Worm (Caenorhabditis elegans) whole organism, early embryonic: ENCODE data around the gene EEED8.3.

Experiments used
- B0310.2 ChIP-seq: sonication (generic microtip); optimal IDR thresholded peaks from 2 replicates; lab custom pipeline; 2016; ENCODE audit warnings: mild to moderate bottlenecking, missing genetic modification characterization, missing compliant biosample characterization
- F13C5.2 ChIP-seq: sonication (generic microtip); optimal IDR thresholded peaks from 2 replicates; lab custom pipeline; 2017; ENCODE audit warnings: mild to moderate bottlenecking, missing genetic modification characterization, inconsistent platforms, missing compliant biosample characterization
- aly-1 ChIP-seq: sonication (generic microtip); optimal IDR thresholded peaks from 2 replicates; lab custom pipeline; 2016; ENCODE audit warnings: missing genetic modification characterization, missing compliant biosample characterization
- ama-1 ChIP-seq: fragments of 150-350 bp; optimal IDR thresholded peaks from 2 replicates; lab custom pipeline; 2014
- ceh-13 ChIP-seq: fragments of 200-800 bp; sonication (Bioruptor generic); optimal IDR thresholded peaks from 2 replicates; lab custom pipeline; 2018; ENCODE audit warnings: mild to moderate bottlenecking, missing genetic modification characterization, missing compliant biosample characterization
- ceh-36 ChIP-seq: sonication (generic microtip); optimal IDR thresholded peaks from 2 replicates; lab custom pipeline; 2016; ENCODE audit warnings: missing genetic modification characterization, inconsistent platforms, missing compliant biosample characterization
- ets-7 ChIP-seq: sonication (generic microtip); optimal IDR thresholded peaks from 2 replicates; lab custom pipeline; 2016; ENCODE audit warnings: missing genotype, missing genetic modification characterization, missing compliant biosample characterization
- flt-1 ChIP-seq: fragments of 200-800 bp; sonication (Bioruptor generic); IDR thresholded peaks from 2 replicates; pipeline ENCODE4 v1.3.6; 2022; ENCODE audit warnings: missing genetic modification characterization, missing compliant biosample characterization
- hmbx-1 ChIP-seq: sonication (generic microtip); optimal IDR thresholded peaks from 2 replicates; lab custom pipeline; 2016; ENCODE audit warnings: mild to moderate bottlenecking, missing genetic modification characterization, missing compliant biosample characterization
- hmg-4 ChIP-seq: fragments of 200-800 bp; sonication (Bioruptor generic); optimal IDR thresholded peaks from 2 replicates; lab custom pipeline; 2018; ENCODE audit warnings: mild to moderate bottlenecking, missing genetic modification characterization, missing compliant biosample characterization
- hnd-1 ChIP-seq: sonication (generic microtip); optimal IDR thresholded peaks from 2 replicates; lab custom pipeline; 2016; ENCODE audit warnings: missing genetic modification characterization, missing compliant biosample characterization
- pes-1 ChIP-seq: fragments of 200-800 bp; sonication (Bioruptor generic); IDR thresholded peaks from 2 replicates; pipeline ENCODE4 v1.3.6; 2022; ENCODE audit warnings: missing genetic modification reagents, missing genetic modification characterization, missing compliant biosample characterization
- scrt-1 ChIP-seq: fragments of 200-800 bp; sonication (Bioruptor generic); IDR thresholded peaks from 2 replicates; pipeline ENCODE4 v1.3.6; 2022; ENCODE audit warnings: missing genetic modification characterization, missing compliant biosample characterization
- sea-1 ChIP-seq: fragments of 200-800 bp; sonication (Bioruptor generic); conservative IDR thresholded peaks from 2 replicates; pipeline ENCODE4 v1.3.6; 2022; ENCODE audit warnings: missing genetic modification characterization, missing compliant biosample characterization
- tbx-11 ChIP-seq: fragments of 200-800 bp; sonication (Bioruptor generic); IDR thresholded peaks from 2 replicates; pipeline ENCODE4 v1.3.6; 2022; ENCODE audit warnings: missing genetic modification characterization, missing compliant biosample characterization
- tbx-37 ChIP-seq: fragments of 200-800 bp; sonication (Bioruptor generic); conservative IDR thresholded peaks from 2 replicates; pipeline ENCODE4 v1.3.6; 2022; ENCODE audit warnings: missing genetic modification reagents, missing genetic modification characterization, missing compliant biosample characterization
- tra-4 ChIP-seq: sonication (generic microtip); optimal IDR thresholded peaks from 2 replicates; lab custom pipeline; 2017; ENCODE audit warnings: missing genetic modification characterization, missing compliant biosample characterization

Gene EEED8.3

DNA sequence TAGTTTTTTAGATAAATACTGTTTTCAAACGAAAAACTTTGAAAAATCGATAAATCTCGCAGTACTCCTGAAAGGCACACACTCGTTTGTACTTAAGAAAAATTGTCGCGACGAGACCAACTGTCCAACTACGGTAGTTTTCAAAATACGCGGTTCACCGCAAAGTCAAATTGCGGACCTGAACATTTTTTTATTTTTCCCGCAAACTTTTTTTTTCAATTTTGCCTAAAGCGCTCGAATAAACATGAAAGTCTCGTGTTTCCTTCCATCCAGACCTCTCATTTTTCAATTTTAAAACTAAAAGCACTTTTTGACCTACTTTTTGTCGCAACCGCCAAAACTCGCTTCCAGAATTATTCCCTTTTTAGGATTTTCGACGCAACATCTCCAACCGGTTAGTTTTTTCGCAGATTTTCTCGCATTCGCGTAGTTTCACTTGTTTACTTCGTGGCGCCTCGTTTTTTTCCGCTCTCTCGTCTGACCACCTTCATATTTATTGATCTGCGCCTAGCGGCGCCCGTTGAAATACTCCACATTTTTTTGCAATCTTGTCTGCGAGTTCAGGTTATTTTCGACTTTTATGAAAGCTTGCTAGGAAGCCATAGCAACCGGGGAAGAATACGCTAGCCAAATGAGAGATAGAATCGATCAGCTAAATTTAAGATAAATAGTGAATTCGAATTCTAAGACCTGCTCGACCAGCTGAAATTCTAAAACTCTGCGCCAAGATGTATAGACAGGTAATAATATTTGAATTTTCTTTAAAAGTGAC is 36.4 kb upstream of the EEED8.3 start, which contains the start of gene prdx-2:
TSS of gene prdx-2 (plus strand) at position 729 of the 772 bp plus-strand sequence.
- no peak for TF ChIP-seq tbx-11 (GFP tag; lab: Robert Waterston, UW)
- no peak for TF ChIP-seq ceh-13 (GFP tag; lab: Kevin White, UChicago)
- TF ChIP-seq pes-1 (GFP tag; lab: Robert Waterston, UW), result no peak
- no peak for TF ChIP-seq hnd-1 (tag; lab: Kevin White, UChicago)
- TF ChIP-seq sea-1, result no peak
- no peak for TF ChIP-seq aly-1 (tag; lab: Kevin White, UChicago)
- no peak for TF ChIP-seq B0310.2 (tag; lab: Kevin White, UChicago)
- TF ChIP-seq hmbx-1, result no peak
- TF ChIP-seq ceh-36, result no peak
- TF ChIP-seq ets-7, result no peak
- no peak for TF ChIP-seq tra-4 (tag; lab: Kevin White, UChicago)
- no peak for TF ChIP-seq F13C5.2 (tag; lab: Kevin White, UChicago)
- no peak for TF ChIP-seq flt-1 (GFP tag; lab: Robert Waterston, UW)
- no peak for TF ChIP-seq ama-1 (lab: Kevin White, UChicago)
- no peak for TF ChIP-seq scrt-1
- no peak for TF ChIP-seq tbx-37
- TF ChIP-seq hmg-4, result no peak

ce11 chrII:5378239-5378521 is 35.9 kb upstream of the EEED8.3 start:
- no peak for TF ChIP-seq scrt-1
- no peak for TF ChIP-seq flt-1 (GFP tag; lab: Robert Waterston, UW)
- TF ChIP-seq aly-1 (tag; lab: Kevin White, UChicago), result no peak
- TF ChIP-seq ceh-13 (GFP tag; lab: Kevin White, UChicago), result no peak
- no peak for TF ChIP-seq hmbx-1
- no peak for TF ChIP-seq tra-4 (tag; lab: Kevin White, UChicago)
- TF ChIP-seq tbx-37, result no peak
- TF ChIP-seq ets-7, result no peak
- no peak for TF ChIP-seq hnd-1 (tag; lab: Kevin White, UChicago)
- no peak for TF ChIP-seq F13C5.2 (tag; lab: Kevin White, UChicago)
- TF ChIP-seq ama-1 (lab: Kevin White, UChicago), result no peak
- TF ChIP-seq tbx-11 (GFP tag; lab: Robert Waterston, UW), result no peak
- TF ChIP-seq hmg-4, result no peak

- no peak for TF ChIP-seq sea-1
- no peak for TF ChIP-seq hmbx-1
- TF ChIP-seq pes-1 (GFP tag; lab: Robert Waterston, UW), result no peak
- peak; percentile 41 for TF ChIP-seq hmg-4
- TF ChIP-seq flt-1 (GFP tag; lab: Robert Waterston, UW), result no peak
- TF ChIP-seq aly-1 (tag; lab: Kevin White, UChicago), result no peak
- TF ChIP-seq hnd-1 (tag; lab: Kevin White, UChicago), result no peak
- TF ChIP-seq tbx-37, result no peak
- TF ChIP-seq B0310.2 (tag; lab: Kevin White, UChicago), result no peak
Measured at ce11 chrII:5379614-5380077, 34.4 kb upstream of the EEED8.3 start, which contains the start of gene pkc-3. pkc-3 (plus strand) TSS chrII:5380027.

- TF ChIP-seq tbx-37 (no peak), aly-1 (tag; lab: Kevin White, UChicago) (no peak), hmg-4 (no peak), sea-1 (no peak), ceh-36 (no peak), tra-4 (tag; lab: Kevin White, UChicago) (no peak), pes-1 (GFP tag; lab: Robert Waterston, UW) (no peak)
Measured at ce11 chrII:5384282-5384681, 29.8 kb upstream of the EEED8.3 start.

ce11 chrII:5387217-5387616 is 26.9 kb upstream of the EEED8.3 start, which contains the start of gene ccpp-6:
ccpp-6 (minus strand) TSS chrII:5387317.
- TF ChIP-seq ama-1 (lab: Kevin White, UChicago), result no peak

DNA sequence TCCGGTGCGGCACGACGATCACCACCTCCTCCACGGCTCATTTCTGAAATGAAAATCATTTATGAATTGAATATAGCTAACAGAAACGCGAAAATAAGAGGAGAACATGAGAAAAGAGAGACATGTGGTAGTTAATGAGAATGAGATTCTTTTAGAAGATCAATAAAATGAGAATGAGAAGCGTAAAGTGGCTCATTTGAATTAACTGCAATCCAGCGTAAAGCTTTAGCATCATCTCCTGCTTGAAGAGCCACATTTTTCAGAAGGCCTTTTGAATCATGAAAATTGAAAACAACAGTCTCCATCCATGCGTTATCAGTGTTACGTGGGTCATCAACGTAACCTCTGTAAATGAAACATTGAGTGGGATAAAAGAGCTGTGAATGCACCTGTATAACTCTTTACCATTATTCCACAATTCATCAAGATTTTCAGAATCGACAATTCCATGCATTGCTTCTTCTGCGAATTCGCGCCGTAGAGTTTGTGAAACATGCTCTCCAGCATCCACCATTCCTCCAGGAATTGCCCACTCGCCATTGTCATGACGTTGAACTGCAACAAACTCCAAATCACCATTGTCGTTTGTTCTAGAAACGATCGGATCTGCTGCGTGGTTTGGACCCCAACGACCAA is 25.2 kb upstream of the EEED8.3 start, which contains the start of gene rsp-4:
TSS of gene rsp-4 (minus strand) at position 51 of the 636 bp plus-strand sequence.
- TF ChIP-seq sea-1, result no peak

ce11 chrII:5389831-5390323 is 24.2 kb upstream of the EEED8.3 start, which contains the start of gene ndx-6:
ndx-6 (minus strand) TSS chrII:5389881.
- TF ChIP-seq hmg-4 (no peak), B0310.2 (tag; lab: Kevin White, UChicago) (no peak), tra-4 (tag; lab: Kevin White, UChicago) (no peak), ceh-36 (peak; percentile 30), pes-1 (GFP tag; lab: Robert Waterston, UW) (peak; percentile 66), hnd-1 (tag; lab: Kevin White, UChicago) (no peak), hmbx-1 (peak; percentile 7), tbx-11 (GFP tag; lab: Robert Waterston, UW) (no peak), ceh-13 (GFP tag; lab: Kevin White, UChicago) (no peak), aly-1 (tag; lab: Kevin White, UChicago) (no peak), sea-1 (no peak), flt-1 (GFP tag; lab: Robert Waterston, UW) (no peak), tbx-37 (peak; percentile 45; the same call in 1 of the 2 replicates), F13C5.2 (tag; lab: Kevin White, UChicago) (peak; percentile 56), ama-1 (lab: Kevin White, UChicago) (no peak), ets-7 (peak; percentile 20), scrt-1 (no peak)

ce11 chrII:5391447-5391846 is 22.6 kb upstream of the EEED8.3 start:
- TF ChIP-seq tra-4 (tag; lab: Kevin White, UChicago) (no peak), sea-1 (no peak), B0310.2 (tag; lab: Kevin White, UChicago) (no peak), ceh-13 (GFP tag; lab: Kevin White, UChicago) (no peak), hmbx-1 (no peak), tbx-37 (no peak), pes-1 (GFP tag; lab: Robert Waterston, UW) (no peak), hnd-1 (tag; lab: Kevin White, UChicago) (no peak), F13C5.2 (tag; lab: Kevin White, UChicago) (no peak), ama-1 (lab: Kevin White, UChicago) (no peak), hmg-4 (no peak), aly-1 (tag; lab: Kevin White, UChicago) (no peak), tbx-11 (GFP tag; lab: Robert Waterston, UW) (no peak), scrt-1 (no peak), flt-1 (GFP tag; lab: Robert Waterston, UW) (no peak), ets-7 (no peak), ceh-36 (no peak)
